Fruit fly (Drosophila melanogaster) whole organism, prepupa: ENCODE results near the gene CG6788.

Experiments used
- Blimp-1 ChIP-seq: fragments of 200-800 bp; sonication (Bioruptor generic); optimal IDR thresholded peaks from 3 replicates; lab custom pipeline; 2017; ENCODE audit warnings: missing biosample characterization, missing genetic modification characterization, mild to moderate bottlenecking, moderate library complexity, missing genetic modification reagents
- CG10631 ChIP-seq: fragments of 200-800 bp; sonication (Bioruptor generic); optimal IDR thresholded peaks from 2 replicates; lab custom pipeline; 2016; ENCODE audit warnings: missing biosample characterization, missing genetic modification characterization
- CG10669 ChIP-seq: fragments of 200-800 bp; sonication (Bioruptor generic); optimal IDR thresholded peaks from 3 replicates; lab custom pipeline; 2018; ENCODE audit warnings: missing biosample characterization, mild to moderate bottlenecking, missing genetic modification characterization, moderate library complexity
- CG11294 ChIP-seq: fragments of 200-800 bp; sonication (Bioruptor generic); IDR thresholded peaks from 2 replicates; pipeline ENCODE4 v1.3.6; 2022; ENCODE audit warnings: missing biosample characterization, missing genetic modification characterization
- CG11902 ChIP-seq: fragments of 200-800 bp; sonication (Bioruptor generic); optimal IDR thresholded peaks from 3 replicates; lab custom pipeline; 2016; ENCODE audit warnings: missing biosample characterization, missing genetic modification characterization
- CG3032 ChIP-seq: fragments of 200-800 bp; optimal IDR thresholded peaks from 2 replicates; lab custom pipeline; 2019; ENCODE audit warnings: missing biosample characterization, mild to moderate bottlenecking, missing genetic modification characterization, moderate library complexity
- CG3919 ChIP-seq: fragments of 200-800 bp; sonication (Bioruptor generic); optimal IDR thresholded peaks from 3 replicates; lab custom pipeline; 2016; ENCODE audit warnings: missing biosample characterization, missing genetic modification characterization
- CG4318 ChIP-seq: fragments of 200-800 bp; sonication (Bioruptor generic); optimal IDR thresholded peaks from 3 replicates; lab custom pipeline; 2017; ENCODE audit warnings: missing biosample characterization, mild to moderate bottlenecking, missing genetic modification characterization
- CG6163 ChIP-seq: fragments of 200-800 bp; sonication (Bioruptor generic); IDR thresholded peaks from 3 replicates; pipeline ENCODE4 v1.3.6; 2022; ENCODE audit warnings: missing biosample characterization, missing genetic modification characterization
- CG6276 ChIP-seq: fragments of 200-800 bp; sonication (Bioruptor generic); optimal IDR thresholded peaks from 2 replicates; lab custom pipeline; 2017; ENCODE audit warnings: missing biosample characterization, mild to moderate bottlenecking, missing genetic modification characterization
- CG6808 ChIP-seq: fragments of 200-800 bp; sonication (Bioruptor generic); optimal IDR thresholded peaks from 3 replicates; lab custom pipeline; 2017; ENCODE audit warnings: missing biosample characterization, missing genetic modification characterization, mild to moderate bottlenecking, moderate library complexity, missing genetic modification reagents
- CG6854 ChIP-seq: fragments of 200-800 bp; sonication (Bioruptor generic); optimal IDR thresholded peaks from 2 replicates; lab custom pipeline; 2017; ENCODE audit warnings: missing biosample characterization, mild to moderate bottlenecking, missing genetic modification characterization
- CG7368 ChIP-seq: fragments of 200-800 bp; sonication (Bioruptor generic); optimal IDR thresholded peaks from 3 replicates; lab custom pipeline; 2016; ENCODE audit warnings: missing biosample characterization, missing genetic modification characterization
- CG8119 ChIP-seq: fragments of 200-800 bp; sonication (Bioruptor generic); IDR thresholded peaks from 3 replicates; pipeline ENCODE4 v1.3.6; 2022; ENCODE audit warnings: missing biosample characterization, missing genetic modification characterization
- CG8319 ChIP-seq: fragments of 200-800 bp; sonication (Bioruptor generic); optimal IDR thresholded peaks from 3 replicates; lab custom pipeline; 2016; ENCODE audit warnings: missing biosample characterization, missing genetic modification characterization
- Eip75B ChIP-seq: fragments of 200-800 bp; sonication (Bioruptor generic); optimal IDR thresholded peaks from 3 replicates; lab custom pipeline; 2016; ENCODE audit warnings: missing biosample characterization, missing genetic modification characterization
- Eip78C ChIP-seq: fragments of 200-800 bp; sonication (Bioruptor generic); peaks from one replicate; lab custom pipeline; 2016; ENCODE audit warnings: missing biosample characterization, missing genetic modification characterization
- Eip93F ChIP-seq: fragments of 200-800 bp; sonication (Bioruptor generic); optimal IDR thresholded peaks from 2 replicates; lab custom pipeline; 2016; ENCODE audit warnings: missing biosample characterization, mild to moderate bottlenecking, missing genetic modification characterization
- Ets21C ChIP-seq: fragments of 200-800 bp; sonication (Bioruptor generic); optimal IDR thresholded peaks from 3 replicates; lab custom pipeline; 2016; ENCODE audit warnings: missing biosample characterization, missing genetic modification characterization
- Ets96B ChIP-seq: fragments of 200-800 bp; optimal IDR thresholded peaks from 2 replicates; lab custom pipeline; 2019; ENCODE audit warnings: missing biosample characterization, mild to moderate bottlenecking, missing genetic modification characterization, moderate library complexity
- Gug ChIP-seq: fragments of 200-800 bp; sonication (Bioruptor generic); IDR thresholded peaks from 2 replicates; pipeline ENCODE4 v1.3.6; 2022; ENCODE audit warnings: missing biosample characterization, missing genetic modification characterization
- Hr38 ChIP-seq: sonication (Bioruptor generic); optimal IDR thresholded peaks from 2 replicates; lab custom pipeline; 2016; ENCODE audit warnings: missing biosample characterization, missing genetic modification characterization
- Hr39 ChIP-seq: fragments of 200-800 bp; sonication (Bioruptor generic); optimal IDR thresholded peaks from 2 replicates; lab custom pipeline; 2016; ENCODE audit warnings: missing biosample characterization, missing genetic modification characterization
- Hr4 ChIP-seq: fragments of 200-800 bp; sonication (Bioruptor generic); optimal IDR thresholded peaks from 3 replicates; lab custom pipeline; 2016; ENCODE audit warnings: missing biosample characterization, missing genetic modification characterization
- Lpt ChIP-seq: fragments of 200-800 bp; sonication (Bioruptor generic); optimal IDR thresholded peaks from 3 replicates; lab custom pipeline; 2016; ENCODE audit warnings: missing biosample characterization, missing genetic modification characterization
- Met ChIP-seq: fragments of 200-800 bp; sonication (Bioruptor generic); optimal IDR thresholded peaks from 3 replicates; lab custom pipeline; 2016; ENCODE audit warnings: missing biosample characterization, missing genetic modification characterization
- OdsH ChIP-seq: fragments of 200-800 bp; sonication (Bioruptor generic); optimal IDR thresholded peaks from 3 replicates; lab custom pipeline; 2016; ENCODE audit warnings: missing biosample characterization, missing genetic modification characterization
- Smox ChIP-seq: fragments of 200-800 bp; sonication (Bioruptor generic); optimal IDR thresholded peaks from 3 replicates; lab custom pipeline; 2016; ENCODE audit warnings: missing biosample characterization, missing genetic modification characterization
- Sox102F ChIP-seq: fragments of 200-800 bp; sonication (Bioruptor generic); optimal IDR thresholded peaks from 2 replicates; lab custom pipeline; 2016; ENCODE audit warnings: missing biosample characterization, mild to moderate bottlenecking, missing genetic modification characterization
- achi ChIP-seq: fragments of 200-800 bp; sonication (Bioruptor generic); optimal IDR thresholded peaks from 3 replicates; lab custom pipeline; 2016; ENCODE audit warnings: missing biosample characterization, missing genetic modification characterization
- acj6 ChIP-seq: fragments of 200-800 bp; sonication (Bioruptor generic); optimal IDR thresholded peaks from 3 replicates; lab custom pipeline; 2016; ENCODE audit warnings: missing biosample characterization, missing genetic modification characterization
- cyc ChIP-seq: fragments of 200-800 bp; sonication (Bioruptor generic); optimal IDR thresholded peaks from 3 replicates; lab custom pipeline; 2016; ENCODE audit warnings: missing biosample characterization, missing genetic modification characterization
- dsx ChIP-seq: fragments of 200-800 bp; optimal IDR thresholded peaks from 3 replicates; lab custom pipeline; 2019; ENCODE audit warnings: missing biosample characterization, mild to moderate bottlenecking, missing genetic modification characterization, moderate library complexity; ENCODE audit not compliant: poor library complexity, severe bottlenecking
- esn ChIP-seq: fragments of 200-800 bp; sonication (Bioruptor generic); optimal IDR thresholded peaks from 2 replicates; lab custom pipeline; 2016; ENCODE audit warnings: missing biosample characterization, mild to moderate bottlenecking, missing genetic modification characterization, moderate library complexity
- fd59A ChIP-seq: fragments of 200-800 bp; sonication (Bioruptor generic); optimal IDR thresholded peaks from 2 replicates; lab custom pipeline; 2017; ENCODE audit warnings: missing biosample characterization, mild to moderate bottlenecking, missing genetic modification characterization, missing genetic modification reagents
- fd85E ChIP-seq: fragments of 200-800 bp; sonication (Bioruptor generic); optimal IDR thresholded peaks from 3 replicates; lab custom pipeline; 2016; ENCODE audit warnings: missing biosample characterization, missing genetic modification characterization
- fkh ChIP-seq: fragments of 200-800 bp; sonication (Bioruptor generic); optimal IDR thresholded peaks from 3 replicates; lab custom pipeline; 2017; ENCODE audit warnings: missing biosample characterization, mild to moderate bottlenecking, missing genetic modification characterization, moderate library complexity
- lz ChIP-seq: fragments of 200-800 bp; sonication (Bioruptor generic); optimal IDR thresholded peaks from 3 replicates; lab custom pipeline; 2016; ENCODE audit warnings: missing biosample characterization, missing genetic modification characterization
- net ChIP-seq: fragments of 200-800 bp; sonication (Bioruptor generic); optimal IDR thresholded peaks from 3 replicates; lab custom pipeline; 2016; ENCODE audit warnings: missing biosample characterization, missing genetic modification characterization
- salr ChIP-seq, 2 experiments: fragments of 200-800 bp; sonication (Bioruptor generic); optimal IDR thresholded peaks; 3 replicates each; lab custom pipeline; 2016 to 2018; ENCODE audit warnings: missing biosample characterization in 2 of 2, missing genetic modification characterization in 2 of 2, mild to moderate bottlenecking in 1 of 2
- svp ChIP-seq: fragments of 200-800 bp; sonication (Bioruptor generic); peaks from one replicate; lab custom pipeline; 2016; ENCODE audit warnings: missing biosample characterization, missing genetic modification characterization
- vri ChIP-seq: fragments of 200-800 bp; sonication (Bioruptor generic); optimal IDR thresholded peaks from 3 replicates; lab custom pipeline; 2016; ENCODE audit warnings: missing biosample characterization, mild to moderate bottlenecking, missing genetic modification characterization

The CG6788 gene

DNA sequence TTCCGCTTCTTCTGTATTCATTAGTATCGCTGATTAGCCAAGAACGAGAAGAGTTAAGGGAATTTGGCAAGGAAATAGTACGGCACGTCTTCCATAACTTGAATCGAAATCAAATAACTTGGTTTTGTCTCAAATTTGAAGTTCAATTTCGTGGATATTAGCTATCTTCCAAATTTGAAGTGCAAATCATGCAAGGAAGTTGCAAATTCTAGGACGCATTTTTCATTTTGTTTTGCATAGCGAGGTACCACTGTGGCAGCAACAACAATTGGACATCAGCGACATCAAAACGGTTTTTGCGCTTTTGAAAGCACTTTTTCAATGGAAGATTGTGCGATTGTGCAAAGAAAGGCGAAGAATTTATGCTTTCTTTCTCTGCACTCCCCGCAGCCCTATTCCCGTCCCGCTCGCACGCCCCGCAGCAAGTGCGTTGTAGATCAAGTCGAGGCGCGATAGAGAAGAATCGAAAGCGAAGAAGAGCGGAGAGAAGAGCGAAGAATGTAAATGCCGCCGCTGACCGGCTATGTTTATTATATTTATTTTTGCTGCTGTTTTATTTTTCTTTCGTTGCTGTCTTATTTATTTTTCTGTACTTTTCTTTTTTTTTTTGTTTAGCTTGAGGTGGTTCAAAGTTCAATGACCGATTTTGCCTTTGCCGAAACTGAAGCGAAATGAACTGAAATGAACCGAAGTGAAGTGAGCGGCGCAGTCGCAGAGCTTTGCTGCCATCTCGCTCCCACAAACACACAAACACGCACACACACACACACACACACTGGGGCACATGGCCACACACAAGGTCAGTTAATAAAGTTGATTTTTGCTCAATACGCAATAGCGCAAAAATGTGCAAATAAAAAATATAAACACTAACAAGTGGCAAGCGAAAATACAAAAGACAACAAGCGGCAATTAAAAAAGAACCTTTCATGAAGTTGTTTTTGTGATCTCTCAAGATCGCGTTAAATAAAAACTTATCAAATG lies 6.5 kb upstream of the CG6788 start (continued):
- TF ChIP-seq OdsH (GFP tag; lab: Kevin White, UChicago), result peak; percentile 67
- peak; percentile 14 for TF ChIP-seq fkh
- TF ChIP-seq Eip93F, result peak; percentile 54
- TF ChIP-seq Blimp-1, result no peak
- TF ChIP-seq CG11294 (GFP tag; lab: Robert Waterston, UW), result peak; percentile 81
- peak; percentile 8 for TF ChIP-seq dsx (GFP tag; lab: Kevin White, UChicago)
- TF ChIP-seq CG10631 (GFP tag; lab: Kevin White, UChicago), result peak; percentile 51
- TF ChIP-seq Ets21C, result peak; percentile 73
- peak; percentile 85 for TF ChIP-seq Eip78C (GFP tag; lab: Kevin White, UChicago)
- peak; percentile 57 for TF ChIP-seq CG4318 (GFP tag; lab: Kevin White, UChicago)
- TF ChIP-seq salr (GFP tag; optimal IDR thresholded peaks at IDR 0.05; lab: Kevin White, UChicago), result peak in 1 of 2 experiments; percentile 59
- no peak for TF ChIP-seq CG6854 (GFP tag; lab: Kevin White, UChicago)
- TF ChIP-seq Lpt, result peak; percentile 59
- peak; percentile 68 for TF ChIP-seq Sox102F (GFP tag; lab: Kevin White, UChicago)
- TF ChIP-seq CG3919, result peak; percentile 71
- TF ChIP-seq vri (GFP tag; lab: Kevin White, UChicago), result peak; percentile 48
- TF ChIP-seq CG8119, result peak; percentile 63
- no peak for TF ChIP-seq Eip75B (GFP tag; lab: Kevin White, UChicago)
- TF ChIP-seq net (GFP tag; lab: Kevin White, UChicago), result peak; percentile 65
- peak; percentile 85 for TF ChIP-seq Hr4
- no peak for TF ChIP-seq Hr38 (GFP tag; lab: Kevin White, UChicago)
- TF ChIP-seq svp, result peak; percentile 96
- TF ChIP-seq CG11902 (GFP tag; lab: Kevin White, UChicago), result peak; percentile 50
- peak; percentile 73 for TF ChIP-seq Gug (GFP tag; lab: Robert Waterston, UW)
- peak; percentile 81 for TF ChIP-seq cyc (GFP tag; lab: Kevin White, UChicago)
- TF ChIP-seq fd59A (GFP tag; lab: Kevin White, UChicago), result peak; percentile 14
- peak; percentile 73 for TF ChIP-seq Smox (GFP tag; lab: Kevin White, UChicago)
- peak; percentile 62 for TF ChIP-seq CG7368 (GFP tag; lab: Kevin White, UChicago)
- TF ChIP-seq fd85E, result no peak
- peak; percentile 67 for TF ChIP-seq acj6 (GFP tag; lab: Kevin White, UChicago)
- TF ChIP-seq CG6808 (GFP tag; lab: Kevin White, UChicago), result peak; percentile 61
- peak; percentile 53 for TF ChIP-seq CG6276 (GFP tag; lab: Kevin White, UChicago)
- peak; percentile 75 for TF ChIP-seq CG6163 (GFP tag; lab: Robert Waterston, UW)
- TF ChIP-seq, all 60 proteins: peak for 51

DNA sequence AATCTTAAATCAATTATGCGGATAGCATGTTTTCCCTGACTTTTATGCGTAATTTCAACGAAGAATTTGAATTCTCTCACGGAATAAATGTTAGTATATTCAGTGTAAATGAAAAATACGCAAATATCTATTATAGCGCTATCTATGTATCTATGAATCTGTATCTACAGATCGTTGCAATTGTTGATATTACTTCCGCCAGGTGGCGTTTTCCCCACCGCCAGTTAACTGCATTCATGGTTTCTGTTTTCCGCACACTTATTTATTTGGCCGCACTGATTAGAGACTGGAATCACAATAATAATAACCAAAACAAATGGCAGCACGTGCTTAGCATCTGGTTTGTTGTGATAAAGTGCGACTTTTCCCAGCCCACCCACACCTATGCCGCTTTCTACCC lies 5.2 kb upstream of the CG6788 start:
- TF ChIP-seq CG8319 (GFP tag; lab: Kevin White, UChicago) (no peak), esn (GFP tag; lab: Kevin White, UChicago) (no peak), Ets96B (no peak), CG3032 (tag; lab: Kevin White, UChicago) (no peak), Hr39 (GFP tag; lab: Kevin White, UChicago) (no peak), Hr4 (no peak), achi (no peak), lz (GFP tag; lab: Kevin White, UChicago) (no peak), Hr38 (GFP tag; lab: Kevin White, UChicago) (no peak), CG10669 (no peak), OdsH (GFP tag; lab: Kevin White, UChicago) (no peak), Ets21C (no peak), Met (GFP tag; lab: Kevin White, UChicago) (no peak), CG3919 (no peak)
